Fruit fly (Drosophila melanogaster): ENCODE measurements around the gene Ten-a.

Ten-a gene

dm6 chrX:12018440-12019101, 24.9 kb upstream of the Ten-a start, which contains the start of gene Lsm12a (continued):
- TF ChIP-seq CG6683 (GFP tag; optimal IDR thresholded peaks at IDR 0.05) (no peak), stc (GFP tag; IDR thresholded peaks at IDR 0.05) (no peak), CG12942 (GFP tag; optimal IDR thresholded peaks at IDR 0.05) (no peak), trh (GFP tag; optimal IDR thresholded peaks at IDR 0.05) (no peak), CG11093 (GFP tag; IDR thresholded peaks at IDR 0.05) (no peak), CG34224 (GFP tag; IDR thresholded peaks at IDR 0.05; ENCODE audit: partially characterized antibody) (no peak; the same call in 2 of the 3 replicates), Hmr (GFP tag; optimal IDR thresholded peaks at IDR 0.05) (no peak), CG34422 (GFP tag; IDR thresholded peaks at IDR 0.05) (no peak), CG9437 (GFP tag; optimal IDR thresholded peaks at IDR 0.05) (no peak), seq (GFP tag; IDR thresholded peaks at IDR 0.05) (no peak), h (optimal IDR thresholded peaks at IDR 0.05) (no peak), HLH4C (GFP tag; IDR thresholded peaks at IDR 0.05; ENCODE audit: partially characterized antibody) (peak; percentile 31), CG12219 (GFP tag; optimal IDR thresholded peaks at IDR 0.05) (no peak), HLH3B (GFP tag; IDR thresholded peaks at IDR 0.05) (no peak), jing (GFP tag; optimal IDR thresholded peaks at IDR 0.05) (no peak), CG7928 (GFP tag; optimal IDR thresholded peaks at IDR 0.05) (no peak), CG8089 (GFP tag; optimal IDR thresholded peaks at IDR 0.05) (no peak), luna (GFP tag; optimal IDR thresholded peaks at IDR 0.05) (no peak), CG3065 (GFP tag; optimal IDR thresholded peaks at IDR 0.05) (no peak), Aef1 (GFP tag; IDR thresholded peaks at IDR 0.05) (no peak), oc (tag; optimal IDR thresholded peaks at IDR 0.05) (no peak), Hr51 (GFP tag; optimal IDR thresholded peaks at IDR 0.05) (no peak), CG10543 (GFP tag; optimal IDR thresholded peaks at IDR 0.05) (no peak), Dll (GFP tag; IDR thresholded peaks at IDR 0.05; ENCODE audit: partially characterized antibody) (0 out of 4 replicates have a peak, but pooled peaks have one; percentile 45), run (tag; optimal IDR thresholded peaks at IDR 0.05) (no peak), CG14860 (GFP tag; IDR thresholded peaks at IDR 0.05; ENCODE audit: partially characterized antibody) (peak; percentile 23; the same call in 2 of the 3 replicates), CG16813 (GFP tag; IDR thresholded peaks at IDR 0.05; ENCODE audit: partially characterized antibody) (peak; percentile 71), ssp (GFP tag; IDR thresholded peaks at IDR 0.05) (no peak), slp2 (GFP tag; optimal IDR thresholded peaks at IDR 0.05) (no peak), kni (GFP tag; optimal IDR thresholded peaks at IDR 0.05) (no peak), Camta (GFP tag; optimal IDR thresholded peaks at IDR 0.05) (no peak), MBD-R2 (GFP tag; IDR thresholded peaks at IDR 0.05) (peak; percentile 41), CG17568 (GFP tag; optimal IDR thresholded peaks at IDR 0.05) (no peak), CG7786 (GFP tag; optimal IDR thresholded peaks at IDR 0.05) (no peak), onecut (GFP tag; IDR thresholded peaks at IDR 0.05) (no peak), CG4404 (GFP tag; IDR thresholded peaks at IDR 0.05) (no peak), psq (GFP tag; optimal IDR thresholded peaks at IDR 0.05) (peak; percentile 80), Mrtf (GFP tag; IDR thresholded peaks at IDR 0.05) (no peak), da (GFP tag; optimal IDR thresholded peaks at IDR 0.05) (no peak), CG30431 (GFP tag; optimal IDR thresholded peaks at IDR 0.05) (no peak), CG14441 (GFP tag; IDR thresholded peaks at IDR 0.05) (no peak), knrl (GFP tag; IDR thresholded peaks at IDR 0.05; ENCODE audit: partially characterized antibody) (peak; percentile 54), row (GFP tag; IDR thresholded peaks at IDR 0.05) (peak; percentile 24; the same call in 1 of the 3 replicates), PHDP (tag; optimal IDR thresholded peaks at IDR 0.05) (no peak)
